Fruit fly (Drosophila melanogaster): Measurements from ENCODE around the gene Zip99C.

Gene Zip99C

dm6 chr3R:29903775-29904356, 35.2 kb upstream of the Zip99C start, which contains the start of gene CG15517 (continued):
- TF ChIP-seq salr (GFP tag; optimal IDR thresholded peaks at IDR 0.05) (no peak), Blimp-1 (GFP tag; optimal IDR thresholded peaks at IDR 0.05) (no peak), CG8319 (GFP tag; optimal IDR thresholded peaks at IDR 0.05) (no peak), CG10631 (GFP tag; optimal IDR thresholded peaks at IDR 0.05) (no peak), Sox15 (GFP tag; optimal IDR thresholded peaks at IDR 0.05) (no peak)

dm6 chr3R:29899635-29900034, 30.9 kb upstream of the Zip99C start:
- TF ChIP-seq Smox (GFP tag; optimal IDR thresholded peaks at IDR 0.05) (no peak), CG16779 (tag; optimal IDR thresholded peaks at IDR 0.05) (no peak), CG11294 (GFP tag; IDR thresholded peaks at IDR 0.05) (no peak), CG6808 (GFP tag; optimal IDR thresholded peaks at IDR 0.05) (no peak), Lpt (GFP tag; optimal IDR thresholded peaks at IDR 0.05) (no peak), CG11902 (GFP tag; optimal IDR thresholded peaks at IDR 0.05) (no peak), Hr38 (GFP tag; optimal IDR thresholded peaks at IDR 0.05) (no peak), CG6276 (GFP tag; optimal IDR thresholded peaks at IDR 0.05) (no peak)

- TF ChIP-seq Hr4 (GFP tag; optimal IDR thresholded peaks at IDR 0.05): peak; percentile 46
- TF ChIP-seq CG4318 (GFP tag; optimal IDR thresholded peaks at IDR 0.05): no peak
- TF ChIP-seq CG6276 (GFP tag; optimal IDR thresholded peaks at IDR 0.05): peak; percentile 20
- peak; percentile 46 for TF ChIP-seq CG32006 (GFP tag; optimal IDR thresholded peaks at IDR 0.05)
- TF ChIP-seq CG3032 (tag; optimal IDR thresholded peaks at IDR 0.05): no peak
- TF ChIP-seq CG8119 (GFP tag; IDR thresholded peaks at IDR 0.05): peak; percentile 54; the same call in 1 of the 3 replicates
- TF ChIP-seq CG11294 (GFP tag; IDR thresholded peaks at IDR 0.05): peak; percentile 45
- no peak for TF ChIP-seq CG1621 (tag; optimal IDR thresholded peaks at IDR 0.05)
- peak; percentile 59 for TF ChIP-seq CG15336 (GFP tag; IDR thresholded peaks at IDR 0.05)
- no peak for TF ChIP-seq Gug (GFP tag; IDR thresholded peaks at IDR 0.05)
- peak; percentile 31; the same call in 1 of the 3 replicates for TF ChIP-seq eg (GFP tag; IDR thresholded peaks at IDR 0.05)
- no peak for TF ChIP-seq CG8632 (GFP tag; optimal IDR thresholded peaks at IDR 0.05)
These were observed 29.9 kb upstream of the Zip99C start for dm6 chr3R:29898588-29898987.

dm6 chr3R:29894393-29894792, 25.7 kb upstream of the Zip99C start:
- TF ChIP-seq OdsH (GFP tag; optimal IDR thresholded peaks at IDR 0.05): peak; percentile 30
- TF ChIP-seq Eip78C (GFP tag): peak; percentile 73
- TF ChIP-seq spab (GFP tag; optimal IDR thresholded peaks at IDR 0.05): no peak
- TF ChIP-seq CG15336 (GFP tag; IDR thresholded peaks at IDR 0.05): peak; percentile 81
- TF ChIP-seq CG6163 (GFP tag; IDR thresholded peaks at IDR 0.05): peak; percentile 34; the same call in 2 of the 3 replicates
- TF ChIP-seq Hr38 (GFP tag; optimal IDR thresholded peaks at IDR 0.05): no peak
- TF ChIP-seq vri (GFP tag; optimal IDR thresholded peaks at IDR 0.05): no peak
- peak in 1 of 2 experiments; percentile 25 for TF ChIP-seq salr (GFP tag; optimal IDR thresholded peaks at IDR 0.05)
- TF ChIP-seq Blimp-1 (GFP tag; optimal IDR thresholded peaks at IDR 0.05): no peak
- no peak for TF ChIP-seq Sox15 (GFP tag; optimal IDR thresholded peaks at IDR 0.05)
- TF ChIP-seq fd59A (GFP tag; optimal IDR thresholded peaks at IDR 0.05): no peak
- no peak for TF ChIP-seq CG9139 (GFP tag; optimal IDR thresholded peaks at IDR 0.05)
- peak; percentile 46 for TF ChIP-seq achi (GFP tag; optimal IDR thresholded peaks at IDR 0.05)
- no peak for TF ChIP-seq Sox102F (GFP tag; optimal IDR thresholded peaks at IDR 0.05)
- peak; percentile 79 for TF ChIP-seq Hr4 (GFP tag; optimal IDR thresholded peaks at IDR 0.05)
- no peak for TF ChIP-seq CG11902 (GFP tag; optimal IDR thresholded peaks at IDR 0.05)
- peak; percentile 78 for TF ChIP-seq eg (GFP tag; IDR thresholded peaks at IDR 0.05)
- no peak for TF ChIP-seq CG8319 (GFP tag; optimal IDR thresholded peaks at IDR 0.05)
- no peak for TF ChIP-seq CG6808 (GFP tag; optimal IDR thresholded peaks at IDR 0.05)
- no peak for TF ChIP-seq CG11762 (GFP tag; optimal IDR thresholded peaks at IDR 0.05; ENCODE audit: insufficient read depth)
- TF ChIP-seq CG6792 (GFP tag; optimal IDR thresholded peaks at IDR 0.05): no peak
- TF ChIP-seq CG6276 (GFP tag; optimal IDR thresholded peaks at IDR 0.05): peak; percentile 56
- TF ChIP-seq CG34406 (GFP tag; optimal IDR thresholded peaks at IDR 0.05): no peak
- TF ChIP-seq CG8119 (GFP tag; IDR thresholded peaks at IDR 0.05): peak; percentile 83
- TF ChIP-seq Sox14 (GFP tag; optimal IDR thresholded peaks at IDR 0.05): no peak
- no peak for TF ChIP-seq fkh (GFP tag; optimal IDR thresholded peaks at IDR 0.05)
- no peak for TF ChIP-seq Smox (GFP tag; optimal IDR thresholded peaks at IDR 0.05)
- TF ChIP-seq CG32006 (GFP tag; optimal IDR thresholded peaks at IDR 0.05): peak; percentile 60
- no peak for TF ChIP-seq CG16779 (tag; optimal IDR thresholded peaks at IDR 0.05)
- TF ChIP-seq Met (GFP tag; optimal IDR thresholded peaks at IDR 0.05): no peak
- peak; percentile 80 for TF ChIP-seq Gug (GFP tag; IDR thresholded peaks at IDR 0.05)
- no peak for TF ChIP-seq Eip93F (GFP tag; optimal IDR thresholded peaks at IDR 0.05)
- TF ChIP-seq CG4318 (GFP tag; optimal IDR thresholded peaks at IDR 0.05): peak; percentile 22
- TF ChIP-seq pdm3 (GFP tag; optimal IDR thresholded peaks at IDR 0.05): peak; percentile 19
- peak; percentile 72 for TF ChIP-seq CG11294 (GFP tag; IDR thresholded peaks at IDR 0.05)
- TF ChIP-seq CG3919 (GFP tag; optimal IDR thresholded peaks at IDR 0.05): peak; percentile 26
- peak; percentile 21 for TF ChIP-seq CG10631 (GFP tag; optimal IDR thresholded peaks at IDR 0.05)
- TF ChIP-seq CG8632 (GFP tag; optimal IDR thresholded peaks at IDR 0.05): no peak
- no peak for TF ChIP-seq topi (GFP tag; optimal IDR thresholded peaks at IDR 0.05)

Measured in whole organism, prepupa.